Fruit fly (Drosophila melanogaster) whole organism, embryonic: ENCODE data around the gene CG3368.

Source experiments
- CG10209 ChIP-seq: fragments of 200-800 bp; sonication (Bioruptor generic); optimal IDR thresholded peaks from 3 replicates; lab custom pipeline; 2017; ENCODE audit warnings: missing biosample characterization, mild to moderate bottlenecking, missing genetic modification characterization, missing genetic modification reagents
- CG10366 ChIP-seq: fragments of 200-800 bp; sonication (Bioruptor generic); IDR thresholded peaks from 2 replicates; pipeline ENCODE4 v1.3.6; 2022; ENCODE audit warnings: missing biosample characterization, missing genetic modification characterization
- CG11398 ChIP-seq: fragments of 200-800 bp; sonication (Bioruptor generic); optimal IDR thresholded peaks from 2 replicates; lab custom pipeline; 2016; ENCODE audit warnings: missing biosample characterization, missing genetic modification characterization
- CG11560 ChIP-seq: fragments of 200-800 bp; sonication (Bioruptor generic); IDR thresholded peaks from 3 replicates; pipeline ENCODE4 v1.3.6; 2022; ENCODE audit warnings: missing biosample characterization, missing genetic modification characterization
- CG12391 ChIP-seq: fragments of 200-800 bp; sonication (Bioruptor generic); optimal IDR thresholded peaks from 3 replicates; lab custom pipeline; 2018; ENCODE audit warnings: missing biosample characterization, mild to moderate bottlenecking, missing genetic modification characterization, moderate library complexity
- CG13894 ChIP-seq: fragments of 200-800 bp; sonication (Bioruptor generic); optimal IDR thresholded peaks from 3 replicates; lab custom pipeline; 2018; ENCODE audit warnings: missing biosample characterization, mild to moderate bottlenecking, missing genetic modification characterization, moderate library complexity
- CG14441 ChIP-seq: fragments of 200-800 bp; sonication (Bioruptor generic); IDR thresholded peaks from 2 replicates; pipeline ENCODE4 v1.3.6; 2022; ENCODE audit warnings: missing biosample characterization, missing genetic modification characterization
- CG14710 ChIP-seq: fragments of 200-800 bp; sonication (Bioruptor generic); optimal IDR thresholded peaks from 3 replicates; lab custom pipeline; 2019; ENCODE audit warnings: missing biosample characterization, mild to moderate bottlenecking, missing genetic modification characterization, moderate library complexity
- CG15011 ChIP-seq: fragments of 200-800 bp; sonication (Bioruptor generic); optimal IDR thresholded peaks from 3 replicates; lab custom pipeline; 2018; ENCODE audit warnings: missing biosample characterization, mild to moderate bottlenecking, missing genetic modification characterization
- CG16863 ChIP-seq: fragments of 200-800 bp; sonication (Bioruptor generic); optimal IDR thresholded peaks from 3 replicates; lab custom pipeline; 2016; ENCODE audit warnings: missing biosample characterization, missing genetic modification characterization
- CG17186 ChIP-seq: fragments of 200-800 bp; sonication (Bioruptor generic); optimal IDR thresholded peaks from 3 replicates; lab custom pipeline; 2017; ENCODE audit warnings: missing biosample characterization, missing genetic modification reagents, missing genetic modification characterization
- CG1832 ChIP-seq: fragments of 200-800 bp; sonication (Bioruptor generic); optimal IDR thresholded peaks from 2 replicates; lab custom pipeline; 2017; ENCODE audit warnings: missing biosample characterization, mild to moderate bottlenecking, missing genetic modification characterization, inconsistent platforms
- CG18476 ChIP-seq: fragments of 200-800 bp; sonication (Bioruptor generic); optimal IDR thresholded peaks from 2 replicates; lab custom pipeline; 2016; ENCODE audit warnings: missing biosample characterization, mild to moderate bottlenecking, missing genetic modification characterization
- CG30403 ChIP-seq: fragments of 200-800 bp; sonication (Bioruptor generic); optimal IDR thresholded peaks from 3 replicates; lab custom pipeline; 2016; ENCODE audit warnings: missing biosample characterization, missing genetic modification characterization
- CG7786 ChIP-seq: fragments of 200-800 bp; sonication (Bioruptor generic); optimal IDR thresholded peaks from 2 replicates; lab custom pipeline; 2016; ENCODE audit warnings: missing biosample characterization, missing genetic modification characterization
- CG7987 ChIP-seq: fragments of 200-800 bp; sonication (Bioruptor generic); optimal IDR thresholded peaks from 2 replicates; lab custom pipeline; 2018; ENCODE audit warnings: missing biosample characterization, mild to moderate bottlenecking, missing genetic modification characterization, moderate library complexity
- CG9609 ChIP-seq: fragments of 200-800 bp; sonication (Bioruptor generic); optimal IDR thresholded peaks from 3 replicates; lab custom pipeline; 2016; ENCODE audit warnings: missing biosample characterization, missing genetic modification characterization
- CG9727 ChIP-seq: fragments of 200-800 bp; sonication (Bioruptor generic); optimal IDR thresholded peaks from 3 replicates; lab custom pipeline; 2017; ENCODE audit warnings: missing biosample characterization, mild to moderate bottlenecking, missing genetic modification characterization
- CG9876 ChIP-seq: fragments of 200-800 bp; sonication (Bioruptor generic); optimal IDR thresholded peaks from 2 replicates; lab custom pipeline; 2016; ENCODE audit warnings: missing biosample characterization, missing genetic modification characterization
- CkIIα-i1 ChIP-seq: fragments of 200-800 bp; sonication (Bioruptor generic); IDR thresholded peaks from 2 replicates; pipeline ENCODE4 v1.3.6; 2022; ENCODE audit warnings: missing biosample characterization, missing genetic modification characterization
- D19B ChIP-seq: fragments of 200-800 bp; sonication (Bioruptor generic); optimal IDR thresholded peaks from 2 replicates; lab custom pipeline; 2017; ENCODE audit warnings: missing biosample characterization, mild to moderate bottlenecking, missing genetic modification characterization
- Dek ChIP-seq: fragments of 200-800 bp; sonication (Bioruptor generic); optimal IDR thresholded peaks from 3 replicates; lab custom pipeline; 2019; ENCODE audit warnings: missing biosample characterization, mild to moderate bottlenecking, missing genetic modification characterization, moderate library complexity
- E2f2 ChIP-seq: fragments of 200-800 bp; sonication (Bioruptor generic); IDR thresholded peaks from 2 replicates; pipeline ENCODE4 v1.3.6; 2022; ENCODE audit warnings: missing biosample characterization, missing genetic modification characterization
- Eip74EF ChIP-seq, 2 experiments: fragments of 200-800 bp in 1 of 2; fragments of >200 bp in 1 of 2; sonication (Bioruptor generic) in 1 of 2; optimal IDR thresholded peaks; 2 replicates each; lab custom pipeline; 2017 to 2019; ENCODE audit warnings: missing biosample characterization in 2 of 2, missing genetic modification characterization in 2 of 2, mild to moderate bottlenecking in 1 of 2, moderate library complexity in 1 of 2
- HHEX ChIP-seq: fragments of 200-800 bp; sonication (Bioruptor generic); optimal IDR thresholded peaks from 3 replicates; lab custom pipeline; 2017; ENCODE audit warnings: missing biosample characterization, mild to moderate bottlenecking, missing genetic modification characterization, missing genetic modification reagents
- HLH3B ChIP-seq: fragments of 200-800 bp; sonication (Bioruptor generic); IDR thresholded peaks from 2 replicates; pipeline ENCODE4 v1.3.6; 2022; ENCODE audit warnings: missing biosample characterization, missing genetic modification characterization
- Hand ChIP-seq: fragments of 200-800 bp; sonication (Bioruptor generic); optimal IDR thresholded peaks from 2 replicates; lab custom pipeline; 2017; ENCODE audit warnings: mild to moderate bottlenecking, missing biosample characterization, missing genetic modification reagents, missing genetic modification characterization
- Hmx ChIP-seq: fragments of 200-800 bp; sonication (Bioruptor generic); optimal IDR thresholded peaks from 2 replicates; lab custom pipeline; 2016; ENCODE audit warnings: missing biosample characterization, missing genetic modification characterization
- Taf1 ChIP-seq: fragments of 200-800 bp; sonication (Bioruptor generic); IDR thresholded peaks from 2 replicates; pipeline ENCODE4 v1.3.6; 2022; ENCODE audit warnings: missing biosample characterization, missing genetic modification characterization
- Xbp1 ChIP-seq: fragments of 200-800 bp; sonication (Bioruptor generic); optimal IDR thresholded peaks from 3 replicates; lab custom pipeline; 2016; ENCODE audit warnings: missing biosample characterization, mild to moderate bottlenecking, missing genetic modification characterization
- al ChIP-seq: fragments of 200-800 bp; sonication (Bioruptor generic); IDR thresholded peaks from 2 replicates; pipeline ENCODE4 v1.3.6; 2022; ENCODE audit warnings: missing biosample characterization, missing genetic modification characterization
- btn ChIP-seq: fragments of 200-800 bp; sonication (Bioruptor generic); optimal IDR thresholded peaks from 2 replicates; lab custom pipeline; 2016; ENCODE audit warnings: missing biosample characterization, missing genetic modification characterization
- cato ChIP-seq: fragments of 200-800 bp; sonication (Bioruptor generic); optimal IDR thresholded peaks from 2 replicates; lab custom pipeline; 2016; ENCODE audit warnings: missing biosample characterization, missing genetic modification characterization, borderline replicate concordance
- cg ChIP-seq: fragments of 200-800 bp; sonication (Bioruptor generic); optimal IDR thresholded peaks from 3 replicates; lab custom pipeline; 2019; ENCODE audit warnings: missing biosample characterization, mild to moderate bottlenecking, missing genetic modification characterization, moderate library complexity
- dmrt11E ChIP-seq: fragments of 200-800 bp; sonication (Bioruptor generic); optimal IDR thresholded peaks from 3 replicates; lab custom pipeline; 2018; ENCODE audit warnings: missing biosample characterization, mild to moderate bottlenecking, missing genetic modification characterization, moderate library complexity
- dysf ChIP-seq: fragments of 200-800 bp; sonication (Bioruptor generic); IDR thresholded peaks from 3 replicates; pipeline ENCODE4 v1.3.6; 2022; ENCODE audit warnings: missing biosample characterization, missing genetic modification characterization
- gem ChIP-seq: fragments of 200-800 bp; sonication (Bioruptor generic); optimal IDR thresholded peaks from 2 replicates; lab custom pipeline; 2019; ENCODE audit warnings: missing biosample characterization, mild to moderate bottlenecking, missing genetic modification characterization, moderate library complexity
- lilli ChIP-seq: fragments of 200-800 bp; sonication (Bioruptor generic); optimal IDR thresholded peaks from 3 replicates; lab custom pipeline; 2016; ENCODE audit warnings: missing biosample characterization, missing genetic modification characterization
- nmo ChIP-seq: fragments of 200-800 bp; sonication (Bioruptor generic); optimal IDR thresholded peaks from 2 replicates; lab custom pipeline; 2018; ENCODE audit warnings: missing biosample characterization, mild to moderate bottlenecking, missing genetic modification characterization, moderate library complexity
- otp ChIP-seq: fragments of 200-800 bp; sonication (Bioruptor generic); IDR thresholded peaks from 3 replicates; pipeline ENCODE4, ENCODE4 v1.3.6; 2022; ENCODE audit warnings: missing biosample characterization, missing genetic modification characterization
- phol ChIP-seq: fragments of 200-800 bp; sonication (Bioruptor generic); optimal IDR thresholded peaks from 3 replicates; lab custom pipeline; 2018; ENCODE audit warnings: missing biosample characterization, mild to moderate bottlenecking, missing genetic modification characterization, moderate library complexity
- repo ChIP-seq: fragments of 200-800 bp; sonication (Bioruptor generic); optimal IDR thresholded peaks from 2 replicates; lab custom pipeline; 2016; ENCODE audit warnings: missing biosample characterization, missing genetic modification characterization
- salm ChIP-seq: fragments of 200-800 bp; sonication (Bioruptor generic); optimal IDR thresholded peaks from 2 replicates; lab custom pipeline; 2018; ENCODE audit warnings: missing biosample characterization, mild to moderate bottlenecking, missing genetic modification characterization
- scrt ChIP-seq: fragments of 200-800 bp; sonication (Bioruptor generic); optimal IDR thresholded peaks from 2 replicates; lab custom pipeline; 2018; ENCODE audit warnings: missing biosample characterization, mild to moderate bottlenecking, missing genetic modification characterization, moderate library complexity
- sens ChIP-seq: fragments of 200-800 bp; sonication (Bioruptor generic); peaks from one replicate; lab custom pipeline; 2016; ENCODE audit warnings: missing biosample characterization, missing genetic modification characterization
- sisA ChIP-seq: fragments of 200-800 bp; sonication (Bioruptor generic); IDR thresholded peaks from 2 replicates; pipeline ENCODE4 v1.3.6; 2022; ENCODE audit warnings: missing biosample characterization, missing genetic modification characterization
- tgo ChIP-seq: fragments of 200-800 bp; sonication (Bioruptor generic); IDR thresholded peaks from 3 replicates; pipeline ENCODE4 v1.3.6; 2022; ENCODE audit warnings: missing biosample characterization, missing genetic modification characterization
- tx ChIP-seq: fragments of 200-800 bp; sonication (Bioruptor generic); optimal IDR thresholded peaks from 2 replicates; lab custom pipeline; 2016; ENCODE audit warnings: missing biosample characterization, missing genetic modification characterization
- unpg ChIP-seq: fragments of 200-800 bp; sonication (Bioruptor generic); optimal IDR thresholded peaks from 3 replicates; lab custom pipeline; 2018; ENCODE audit warnings: missing biosample characterization, mild to moderate bottlenecking, missing genetic modification characterization, moderate library complexity
- zen2 ChIP-seq: fragments of 200-800 bp; sonication (Bioruptor generic); IDR thresholded peaks from 3 replicates; pipeline ENCODE4 v1.3.6; 2022; ENCODE audit warnings: missing biosample characterization, missing genetic modification characterization; ENCODE audit not compliant: partially characterized antibody

The CG3368 gene

DNA sequence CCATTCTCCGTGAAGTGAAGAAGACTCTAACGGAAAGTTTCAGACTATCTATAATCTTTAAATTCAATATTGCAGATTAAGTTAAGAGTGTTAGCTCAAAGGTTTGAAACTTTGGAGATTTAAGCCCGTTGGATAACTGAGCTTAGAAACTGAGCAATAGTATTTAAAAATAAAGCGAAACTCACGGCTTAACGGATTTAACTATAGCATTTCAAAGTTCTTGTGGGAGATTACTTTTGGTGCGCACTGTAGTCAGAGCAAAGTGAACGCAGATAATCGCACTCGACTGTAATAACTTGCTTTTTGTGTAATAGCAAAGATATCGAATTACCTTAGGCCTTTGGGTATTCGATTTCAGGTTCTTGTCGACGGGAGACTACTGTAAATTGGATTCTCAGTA is 1.3 kb upstream of the CG3368 start, which contains the start of gene mrt (continued):
- no peak for TF ChIP-seq CkIIα-i1 (GFP tag; lab: Robert Waterston, UW)
- TF ChIP-seq tx (GFP tag; lab: Kevin White, UChicago) = peak; percentile 50
- TF ChIP-seq CG13894 (tag; lab: Kevin White, UChicago) = no peak
- peak; percentile 38; the same call in 1 of the 3 replicates for TF ChIP-seq tgo (GFP tag; lab: Robert Waterston, UW)
- TF ChIP-seq CG11398 (GFP tag; lab: Kevin White, UChicago) = peak; percentile 46
- peak; percentile 70 for TF ChIP-seq CG30403
- peak; percentile 60 for TF ChIP-seq D19B
- no peak for TF ChIP-seq cg (GFP tag; lab: Kevin White, UChicago)
- TF ChIP-seq E2f2 (GFP tag; lab: Robert Waterston, UW) = peak; percentile 19; the same call in 1 of the 2 replicates
- peak; percentile 56 for TF ChIP-seq unpg (GFP tag; lab: Kevin White, UChicago)
- TF ChIP-seq CG1832 (GFP tag; lab: Kevin White, UChicago) = no peak
- TF ChIP-seq gem = peak; percentile 66
- peak; percentile 18 for TF ChIP-seq CG10209 (GFP tag; lab: Kevin White, UChicago)
- TF ChIP-seq sens = peak; percentile 95
- TF ChIP-seq nmo (GFP tag; lab: Kevin White, UChicago) = peak; percentile 43
- peak; percentile 83 for TF ChIP-seq lilli (GFP tag; lab: Kevin White, UChicago)
- TF ChIP-seq CG9609 (GFP tag; lab: Kevin White, UChicago) = peak; percentile 54
- peak; percentile 53 for TF ChIP-seq sisA (GFP tag; lab: Robert Waterston, UW)
- TF ChIP-seq CG16863 = peak; percentile 38
- peak; percentile 69 for TF ChIP-seq HHEX
- peak; percentile 53 for TF ChIP-seq phol
- peak in 1 of 2 experiments; percentile 11 for TF ChIP-seq Eip74EF (GFP tag; optimal IDR thresholded peaks at IDR 0.05; lab: Kevin White, UChicago)
- peak; percentile 17 for TF ChIP-seq salm (tag; lab: Kevin White, UChicago)
- peak; percentile 61; the same call in 1 of the 2 replicates for TF ChIP-seq al (GFP tag; lab: Robert Waterston, UW)
- peak; percentile 35 for TF ChIP-seq CG18476
- peak; percentile 45 for TF ChIP-seq Xbp1 (GFP tag; lab: Kevin White, UChicago)
- TF ChIP-seq CG7987 (GFP tag; lab: Kevin White, UChicago) = peak; percentile 73
- TF ChIP-seq CG10366 (GFP tag; lab: Robert Waterston, UW) = peak; percentile 38
- no peak for TF ChIP-seq cato (GFP tag; lab: Kevin White, UChicago)
- TF ChIP-seq CG12391 (tag; lab: Kevin White, UChicago) = peak; percentile 64
- no peak for TF ChIP-seq zen2 (GFP tag; lab: Robert Waterston, UW)
- TF ChIP-seq CG14441 (GFP tag; lab: Robert Waterston, UW) = 0 out of 2 replicates have a peak, but pooled peaks have one; percentile 6
- TF ChIP-seq Taf1 (GFP tag; lab: Robert Waterston, UW) = no peak
- TF ChIP-seq CG17186 (GFP tag; lab: Kevin White, UChicago) = no peak
- TF ChIP-seq CG9876 (GFP tag; lab: Kevin White, UChicago) = peak; percentile 17
- peak; percentile 15 for TF ChIP-seq dmrt11E (tag; lab: Kevin White, UChicago)
- peak; percentile 0 for TF ChIP-seq Hmx (GFP tag; lab: Kevin White, UChicago)
- TF ChIP-seq HLH3B = 0 out of 2 replicates have a peak, but pooled peaks have one; percentile 10
- TF ChIP-seq dysf (GFP tag; lab: Robert Waterston, UW) = peak; percentile 50; the same call in 1 of the 3 replicates
- TF ChIP-seq CG11560 = peak; percentile 50; the same call in 1 of the 3 replicates
- peak; percentile 66 for TF ChIP-seq Dek
- peak; percentile 55 for TF ChIP-seq CG7786 (GFP tag; lab: Kevin White, UChicago)
- peak; percentile 18 for TF ChIP-seq Hand (GFP tag; lab: Kevin White, UChicago)
- TF ChIP-seq CG9727 (GFP tag; lab: Kevin White, UChicago) = peak; percentile 52
- TF ChIP-seq scrt (GFP tag; lab: Kevin White, UChicago) = peak; percentile 42
- TF ChIP-seq repo (GFP tag; lab: Kevin White, UChicago) = peak; percentile 7
- TF ChIP-seq CG15011 = peak; percentile 49
- peak; percentile 52; the same call in 1 of the 3 replicates for TF ChIP-seq otp (GFP tag; lab: Robert Waterston, UW)
- TF ChIP-seq btn (GFP tag; lab: Kevin White, UChicago) = peak; percentile 32
- TF ChIP-seq CG14710 = peak; percentile 4
